Fruit fly (Drosophila melanogaster): Measurements from ENCODE around the gene CG3168.

Gene CG3168

DNA sequence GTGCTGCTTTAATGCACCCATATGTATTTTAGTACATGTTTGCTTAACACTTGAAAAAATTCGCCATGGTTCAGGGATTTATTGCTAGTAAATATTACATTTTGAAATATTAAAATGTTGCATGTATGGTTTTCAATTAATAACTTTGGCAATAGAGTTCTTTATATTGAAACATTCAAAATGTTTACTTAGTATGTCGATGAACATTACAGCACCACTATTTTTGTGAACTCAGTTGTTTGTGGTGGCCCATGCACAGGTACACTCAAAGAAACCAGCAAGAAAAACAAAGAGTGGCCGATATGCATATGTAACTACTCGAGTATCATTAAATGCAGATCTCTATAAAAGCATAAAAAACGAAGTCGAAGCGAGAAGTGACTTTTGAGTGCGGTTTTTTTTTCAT, 37.8 kb downstream of the CG3168 start (continued):
- TF ChIP-seq CG10979 (tag; optimal IDR thresholded peaks at IDR 0.05) (peak; percentile 77), Hey (tag; optimal IDR thresholded peaks at IDR 0.05) (no peak), CG4617 (GFP tag; optimal IDR thresholded peaks at IDR 0.05; ENCODE audit: borderline replicate concordance) (no peak), trh (GFP tag; optimal IDR thresholded peaks at IDR 0.05) (no peak), CG10959 (GFP tag; IDR thresholded peaks at IDR 0.05) (peak; percentile 66), caup (GFP tag; optimal IDR thresholded peaks at IDR 0.05; ENCODE audit: severe bottlenecking) (no peak), sisA (GFP tag; IDR thresholded peaks at IDR 0.05) (peak; percentile 77), CG6683 (GFP tag; optimal IDR thresholded peaks at IDR 0.05) (no peak), CG15479 (GFP tag; optimal IDR thresholded peaks at IDR 0.05) (no peak), Hr3 (GFP tag; optimal IDR thresholded peaks at IDR 0.05) (peak; percentile 32), CG2202 (tag; optimal IDR thresholded peaks at IDR 0.05) (peak; percentile 45), Ada2b (GFP tag; IDR thresholded peaks at IDR 0.05) (no peak), pan (optimal IDR thresholded peaks at IDR 0.05) (no peak), pan (GFP tag; optimal IDR thresholded peaks at IDR 0.05 in 1 of 2, IDR thresholded peaks at IDR 0.05 in 1 of 2) (peak in 1 of 2 experiments; percentile 73), CG11504 (tag; optimal IDR thresholded peaks at IDR 0.05) (peak; percentile 86), CG6175 (GFP tag; IDR thresholded peaks at IDR 0.05) (no peak), CG31388 (GFP tag; optimal IDR thresholded peaks at IDR 0.05) (no peak), da (GFP tag; optimal IDR thresholded peaks at IDR 0.05) (no peak), Max (GFP tag; optimal IDR thresholded peaks at IDR 0.05) (peak; percentile 33), Sry-β (GFP tag; optimal IDR thresholded peaks at IDR 0.05) (no peak), dimm (GFP tag; IDR thresholded peaks at IDR 0.05) (peak; percentile 48; the same call in 1 of the 2 replicates), CG5953 (GFP tag; IDR thresholded peaks at IDR 0.05) (peak; percentile 59; the same call in 1 of the 2 replicates), CG2889 (GFP tag; IDR thresholded peaks at IDR 0.05) (no peak), unpg (GFP tag; optimal IDR thresholded peaks at IDR 0.05) (peak; percentile 72), Asciz (GFP tag; optimal IDR thresholded peaks at IDR 0.05) (peak; percentile 77), Nf-YB (GFP tag; optimal IDR thresholded peaks at IDR 0.05) (peak; percentile 32), CG10267 (tag; optimal IDR thresholded peaks at IDR 0.05) (peak; percentile 63), gsb-n (tag; optimal IDR thresholded peaks at IDR 0.05) (peak; percentile 68), CG8089 (GFP tag; optimal IDR thresholded peaks at IDR 0.05) (peak; percentile 6), zf30C (GFP tag; optimal IDR thresholded peaks at IDR 0.05) (peak; percentile 38), CG5180 (GFP tag; optimal IDR thresholded peaks at IDR 0.05) (peak; percentile 66), Deaf1 (tag; optimal IDR thresholded peaks at IDR 0.05) (peak; percentile 4), H2.0 (GFP tag; IDR thresholded peaks at IDR 0.05) (peak; percentile 41; the same call in 1 of the 2 replicates), CG1233 (GFP tag; optimal IDR thresholded peaks at IDR 0.05) (peak; percentile 46), corto (GFP tag; optimal IDR thresholded peaks at IDR 0.05) (no peak), h (optimal IDR thresholded peaks at IDR 0.05) (no peak), CG30020 (tag; optimal IDR thresholded peaks at IDR 0.05) (peak; percentile 6), run (tag; optimal IDR thresholded peaks at IDR 0.05) (peak; percentile 54), jigr1 (GFP tag; IDR thresholded peaks at IDR 0.05) (peak; percentile 51; the same call in 1 of the 3 replicates), Usf (GFP tag; optimal IDR thresholded peaks at IDR 0.05) (no peak), Sin3A (optimal IDR thresholded peaks at IDR 0.05) (no peak), CG17829 (tag; optimal IDR thresholded peaks at IDR 0.05) (peak; percentile 69), CG4854 (GFP tag; optimal IDR thresholded peaks at IDR 0.05) (peak; percentile 11), CG12942 (GFP tag; optimal IDR thresholded peaks at IDR 0.05) (peak; percentile 44), CG3065 (GFP tag; optimal IDR thresholded peaks at IDR 0.05) (no peak), so (GFP tag; IDR thresholded peaks at IDR 0.05) (peak; percentile 70; the same call in 1 of the 3 replicates), CG2199 (GFP tag; IDR thresholded peaks at IDR 0.05) (no peak), CG12219 (GFP tag; optimal IDR thresholded peaks at IDR 0.05) (peak; percentile 66), CG2129 (GFP tag; IDR thresholded peaks at IDR 0.05; ENCODE audit: partially characterized antibody) (no peak), knrl (GFP tag; IDR thresholded peaks at IDR 0.05; ENCODE audit: partially characterized antibody) (no peak), Hand (GFP tag; optimal IDR thresholded peaks at IDR 0.05) (no peak)

Measured in whole organism, embryonic.